Fruit fly (Drosophila melanogaster): ENCODE results near the gene CG8031.

DNA sequence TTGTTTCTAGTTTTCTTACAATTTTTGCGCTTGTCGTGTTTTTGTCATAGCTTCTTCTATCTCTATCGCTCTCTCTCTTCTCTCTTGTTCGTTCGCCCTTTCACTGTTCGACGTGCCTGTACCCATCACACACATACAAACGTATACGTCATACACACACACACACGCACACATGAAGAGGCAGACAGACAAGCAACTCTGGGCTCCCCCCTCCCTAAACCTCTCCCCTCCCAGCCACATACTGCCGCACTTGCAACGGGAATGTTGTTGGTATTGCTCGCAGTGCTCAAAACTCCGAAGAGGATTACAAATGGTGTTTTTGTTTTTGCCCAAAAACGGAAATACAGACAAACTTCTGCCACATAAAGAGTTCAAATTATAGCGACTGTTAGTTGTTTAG, 1.9 kb upstream of the CG8031 start:
- TF ChIP-seq CG8478 (optimal IDR thresholded peaks at IDR 0.05) (no peak), CTCF (optimal IDR thresholded peaks at IDR 0.05) (no peak)

All from S2 (cell line).